Fruit fly (Drosophila melanogaster) whole organism, embryonic: Measurements from ENCODE around the gene Kdsr.

ENCODE experiments used
- CG1024 ChIP-seq: fragments of 200-800 bp; sonication (Bioruptor generic); IDR thresholded peaks from 2 replicates; pipeline ENCODE4 v1.3.6; 2022; ENCODE audit warnings: missing biosample characterization, missing genetic modification characterization
- CG10462 ChIP-seq: fragments of 200-800 bp; sonication (Bioruptor generic); optimal IDR thresholded peaks from 2 replicates; lab custom pipeline; 2016; ENCODE audit warnings: missing biosample characterization, missing genetic modification characterization
- CG12155 ChIP-seq: fragments of 200-800 bp; sonication (Bioruptor generic); optimal IDR thresholded peaks from 3 replicates; lab custom pipeline; 2016; ENCODE audit warnings: missing biosample characterization, missing genetic modification characterization
- CG15073 ChIP-seq: fragments of 200-800 bp; sonication (Bioruptor generic); optimal IDR thresholded peaks from 2 replicates; lab custom pipeline; 2016; ENCODE audit warnings: missing biosample characterization, missing genetic modification characterization
- CG15601 ChIP-seq: fragments of 200-800 bp; sonication (Bioruptor generic); optimal IDR thresholded peaks from 3 replicates; lab custom pipeline; 2019; ENCODE audit warnings: missing biosample characterization, mild to moderate bottlenecking, missing genetic modification characterization, moderate library complexity
- CG17912 ChIP-seq: fragments of 200-800 bp; sonication (Bioruptor generic); optimal IDR thresholded peaks from 2 replicates; lab custom pipeline; 2018; ENCODE audit warnings: missing biosample characterization, mild to moderate bottlenecking, missing genetic modification characterization
- CG2678 ChIP-seq: fragments of 200-800 bp; sonication (Bioruptor generic); optimal IDR thresholded peaks from 3 replicates; lab custom pipeline; 2019; ENCODE audit warnings: missing biosample characterization, mild to moderate bottlenecking, missing genetic modification characterization, moderate library complexity
- CG31441 ChIP-seq: fragments of 200-800 bp; sonication (Bioruptor generic); IDR thresholded peaks from 2 replicates; pipeline ENCODE4 v1.3.6; 2022; ENCODE audit warnings: missing biosample characterization, missing genetic modification characterization
- CG33213 ChIP-seq: fragments of 200-800 bp; sonication (Bioruptor generic); optimal IDR thresholded peaks from 3 replicates; lab custom pipeline; 2016; ENCODE audit warnings: missing biosample characterization, missing genetic modification characterization
- CG34376 ChIP-seq: fragments of 200-800 bp; sonication (Bioruptor generic); optimal IDR thresholded peaks from 2 replicates; lab custom pipeline; 2018; ENCODE audit warnings: missing biosample characterization, mild to moderate bottlenecking, missing genetic modification characterization
- CG4707 ChIP-seq: fragments of 200-800 bp; sonication (Bioruptor generic); optimal IDR thresholded peaks from 2 replicates; lab custom pipeline; 2018; ENCODE audit warnings: missing biosample characterization, mild to moderate bottlenecking, missing genetic modification characterization, moderate library complexity
- CG6683 ChIP-seq: fragments of 200-800 bp; sonication (Bioruptor generic); optimal IDR thresholded peaks from 2 replicates; lab custom pipeline; 2017; ENCODE audit warnings: missing biosample characterization, mild to moderate bottlenecking, missing genetic modification characterization, missing genetic modification reagents
- CG6689 ChIP-seq: fragments of 200-800 bp; sonication (Bioruptor generic); IDR thresholded peaks from 2 replicates; pipeline ENCODE4 v1.3.6; 2022; ENCODE audit warnings: missing biosample characterization, missing genetic modification characterization
- CG8281 ChIP-seq: fragments of 200-800 bp; sonication (Bioruptor generic); optimal IDR thresholded peaks from 2 replicates; lab custom pipeline; 2018; ENCODE audit warnings: missing biosample characterization, mild to moderate bottlenecking, missing genetic modification characterization, moderate library complexity
- CG8765 ChIP-seq: fragments of 200-800 bp; sonication (Bioruptor generic); IDR thresholded peaks from 2 replicates; pipeline ENCODE4 v1.3.6; 2022; ENCODE audit warnings: missing biosample characterization, missing genetic modification characterization
- CG8924 ChIP-seq: fragments of 200-800 bp; optimal IDR thresholded peaks from 3 replicates; lab custom pipeline; 2019; ENCODE audit warnings: missing biosample characterization, mild to moderate bottlenecking, missing genetic modification characterization, moderate library complexity
- CG9876 ChIP-seq: fragments of 200-800 bp; sonication (Bioruptor generic); optimal IDR thresholded peaks from 2 replicates; lab custom pipeline; 2016; ENCODE audit warnings: missing biosample characterization, missing genetic modification characterization
- D19A ChIP-seq: fragments of 200-800 bp; optimal IDR thresholded peaks from 3 replicates; lab custom pipeline; 2019; ENCODE audit warnings: missing biosample characterization, mild to moderate bottlenecking, missing genetic modification characterization, moderate library complexity
- Dad ChIP-seq: fragments of 200-800 bp; sonication (Bioruptor generic); optimal IDR thresholded peaks from 3 replicates; lab custom pipeline; 2016; ENCODE audit warnings: missing biosample characterization, missing genetic modification characterization
- Dref ChIP-seq: fragments of 200-800 bp; sonication (Bioruptor generic); IDR thresholded peaks from 2 replicates; pipeline ENCODE4 v1.3.6; 2022; ENCODE audit warnings: missing biosample characterization, missing genetic modification characterization
- Elba2 ChIP-seq: fragments of 200-800 bp; sonication (Bioruptor generic); optimal IDR thresholded peaks from 3 replicates; lab custom pipeline; 2016; ENCODE audit warnings: missing biosample characterization, missing genetic modification characterization
- GATAe ChIP-seq: fragments of 200-800 bp; sonication (Bioruptor generic); conservative IDR thresholded peaks from 2 replicates; pipeline ENCODE4 v1.3.6; 2022; ENCODE audit warnings: missing biosample characterization, missing genetic modification characterization
- HmgD ChIP-seq: fragments of 200-800 bp; sonication (Bioruptor generic); optimal IDR thresholded peaks from 3 replicates; lab custom pipeline; 2016; ENCODE audit warnings: missing biosample characterization, missing genetic modification characterization
- Hmr ChIP-seq: fragments of 200-800 bp; sonication (Bioruptor generic); optimal IDR thresholded peaks from 3 replicates; lab custom pipeline; 2017; ENCODE audit warnings: mild to moderate bottlenecking, missing biosample characterization, missing genetic modification reagents, missing genetic modification characterization
- Hr3 ChIP-seq: fragments of 200-800 bp; sonication (Bioruptor generic); optimal IDR thresholded peaks from 3 replicates; lab custom pipeline; 2016; ENCODE audit warnings: missing biosample characterization, missing genetic modification characterization
- Mad ChIP-seq: fragments of 200-800 bp; sonication (Bioruptor generic); optimal IDR thresholded peaks from 2 replicates; lab custom pipeline; 2016; ENCODE audit warnings: missing biosample characterization, missing genetic modification characterization
- NfI ChIP-seq: fragments of 200-800 bp; sonication (Bioruptor generic); optimal IDR thresholded peaks from 3 replicates; lab custom pipeline; 2018; ENCODE audit warnings: missing biosample characterization, mild to moderate bottlenecking, missing genetic modification characterization, moderate library complexity
- Opbp ChIP-seq: fragments of 200-800 bp; sonication (Bioruptor generic); IDR thresholded peaks from 3 replicates; pipeline ENCODE4 v1.3.6; 2022; ENCODE audit warnings: missing biosample characterization, missing genetic modification characterization; ENCODE audit not compliant: partially characterized antibody
- Six4 ChIP-seq: fragments of 200-800 bp; sonication (Bioruptor generic); optimal IDR thresholded peaks from 2 replicates; lab custom pipeline; 2016; ENCODE audit warnings: missing biosample characterization, missing genetic modification characterization
- Vsx1 ChIP-seq: fragments of 200-800 bp; sonication (Bioruptor generic); optimal IDR thresholded peaks from 2 replicates; lab custom pipeline; 2017; ENCODE audit warnings: missing biosample characterization, mild to moderate bottlenecking, missing genetic modification characterization, missing genetic modification reagents
- dan ChIP-seq: fragments of 200-800 bp; sonication (Bioruptor generic); IDR thresholded peaks from 2 replicates; pipeline ENCODE4 v1.3.6; 2022; ENCODE audit warnings: missing biosample characterization, missing genetic modification characterization
- dimm ChIP-seq: fragments of 200-800 bp; sonication (Bioruptor generic); IDR thresholded peaks from 2 replicates; pipeline ENCODE4 v1.3.6; 2022; ENCODE audit warnings: missing biosample characterization, missing genetic modification characterization
- exex ChIP-seq: fragments of 200-800 bp; sonication (Bioruptor generic); optimal IDR thresholded peaks from 4 replicates; lab custom pipeline; 2018; ENCODE audit warnings: missing biosample characterization, mild to moderate bottlenecking, missing genetic modification characterization, moderate library complexity
- grau ChIP-seq: fragments of 200-800 bp; optimal IDR thresholded peaks from 3 replicates; lab custom pipeline; 2019; ENCODE audit warnings: missing biosample characterization, mild to moderate bottlenecking, missing genetic modification characterization, moderate library complexity
- grn ChIP-seq: fragments of 200-800 bp; sonication (Bioruptor generic); optimal IDR thresholded peaks from 3 replicates; lab custom pipeline; 2017; ENCODE audit warnings: missing biosample characterization, missing genetic modification characterization
- lbe ChIP-seq: fragments of 200-800 bp; sonication (Bioruptor generic); optimal IDR thresholded peaks from 2 replicates; lab custom pipeline; 2016; ENCODE audit warnings: missing biosample characterization, mild to moderate bottlenecking, missing genetic modification characterization
- mirr ChIP-seq: fragments of 200-800 bp; sonication (Bioruptor generic); optimal IDR thresholded peaks from 3 replicates; lab custom pipeline; 2018; ENCODE audit warnings: missing biosample characterization, mild to moderate bottlenecking, missing genetic modification characterization
- onecut ChIP-seq: fragments of 200-800 bp; sonication (Bioruptor generic); IDR thresholded peaks from 2 replicates; pipeline ENCODE4 v1.3.6; 2022; ENCODE audit warnings: missing biosample characterization, missing genetic modification characterization
- pfk ChIP-seq: fragments of 200-800 bp; sonication (Bioruptor generic); optimal IDR thresholded peaks from 2 replicates; lab custom pipeline; 2018; ENCODE audit warnings: missing biosample characterization, mild to moderate bottlenecking, missing genetic modification characterization, moderate library complexity
- rib ChIP-seq: fragments of 200-800 bp; sonication (Bioruptor generic); IDR thresholded peaks from 2 replicates; pipeline ENCODE4 v1.3.6; 2022; ENCODE audit warnings: missing biosample characterization, missing genetic modification characterization
- scrt ChIP-seq: fragments of 200-800 bp; sonication (Bioruptor generic); optimal IDR thresholded peaks from 2 replicates; lab custom pipeline; 2018; ENCODE audit warnings: missing biosample characterization, mild to moderate bottlenecking, missing genetic modification characterization, moderate library complexity
- sens ChIP-seq: fragments of 200-800 bp; sonication (Bioruptor generic); peaks from one replicate; lab custom pipeline; 2016; ENCODE audit warnings: missing biosample characterization, missing genetic modification characterization
- so ChIP-seq: fragments of 200-800 bp; sonication (Bioruptor generic); IDR thresholded peaks from 3 replicates; pipeline ENCODE4 v1.3.6; 2022; ENCODE audit warnings: missing biosample characterization, missing genetic modification characterization

The Kdsr gene

dm6 chr3R:25260670-25261069 lies 1.6 kb downstream of the Kdsr start:
- TF ChIP-seq CG9876 = no peak
- no peak for TF ChIP-seq CG1024 (GFP tag; lab: Robert Waterston, UW)
- TF ChIP-seq Vsx1 = no peak
- no peak for TF ChIP-seq onecut (GFP tag; lab: Robert Waterston, UW)
- no peak for TF ChIP-seq Dref (GFP tag; lab: Robert Waterston, UW)
- no peak for TF ChIP-seq Hr3 (GFP tag; lab: Kevin White, UChicago)
- peak; percentile 21 for TF ChIP-seq lbe
- TF ChIP-seq D19A (tag; lab: Kevin White, UChicago) = peak; percentile 52
- TF ChIP-seq CG15601 = no peak
- TF ChIP-seq CG15073 (GFP tag; lab: Kevin White, UChicago) = no peak
- TF ChIP-seq pfk (GFP tag; lab: Kevin White, UChicago) = no peak
- TF ChIP-seq sens (GFP tag; lab: Kevin White, UChicago) = peak; percentile 48
- TF ChIP-seq CG8924 (tag; lab: Kevin White, UChicago) = no peak
- no peak for TF ChIP-seq Mad (GFP tag; lab: Kevin White, UChicago)
- TF ChIP-seq CG8765 (GFP tag; lab: Robert Waterston, UW) = no peak
- no peak for TF ChIP-seq HmgD (GFP tag; lab: Kevin White, UChicago)
- TF ChIP-seq CG6689 (GFP tag; lab: Robert Waterston, UW) = no peak
- TF ChIP-seq CG6683 (GFP tag; lab: Kevin White, UChicago) = no peak
- TF ChIP-seq dimm (GFP tag; lab: Robert Waterston, UW) = no peak
- no peak for TF ChIP-seq CG2678 (tag; lab: Kevin White, UChicago)
- no peak for TF ChIP-seq so (GFP tag; lab: Robert Waterston, UW)
- TF ChIP-seq Hmr (GFP tag; lab: Kevin White, UChicago) = no peak
- no peak for TF ChIP-seq CG33213 (GFP tag; lab: Kevin White, UChicago)
- peak; percentile 97 for TF ChIP-seq exex (tag; lab: Kevin White, UChicago)
- no peak for TF ChIP-seq CG31441 (GFP tag; lab: Robert Waterston, UW)
- no peak for TF ChIP-seq Dad (GFP tag; lab: Kevin White, UChicago)
- no peak for TF ChIP-seq CG8281
- no peak for TF ChIP-seq dan (GFP tag; lab: Robert Waterston, UW)
- TF ChIP-seq grau (tag; lab: Kevin White, UChicago) = no peak
- no peak for TF ChIP-seq Elba2
- TF ChIP-seq rib (GFP tag; lab: Robert Waterston, UW) = no peak
- TF ChIP-seq NfI (GFP tag; lab: Kevin White, UChicago) = no peak
- TF ChIP-seq CG17912 = no peak
- peak; percentile 53 for TF ChIP-seq grn (GFP tag; lab: Kevin White, UChicago)
- TF ChIP-seq CG34376 (GFP tag; lab: Kevin White, UChicago) = peak; percentile 47
- TF ChIP-seq CG4707 (GFP tag; lab: Kevin White, UChicago) = no peak
- TF ChIP-seq scrt (GFP tag; lab: Kevin White, UChicago) = no peak
- TF ChIP-seq mirr (GFP tag; lab: Kevin White, UChicago) = peak; percentile 93
- TF ChIP-seq CG12155 (GFP tag; lab: Kevin White, UChicago) = no peak
- peak; percentile 53; the same call in 1 of the 2 replicates for TF ChIP-seq GATAe
- TF ChIP-seq Six4 = no peak
- TF ChIP-seq Opbp (GFP tag; lab: Robert Waterston, UW) = no peak
- TF ChIP-seq CG10462 (GFP tag; lab: Kevin White, UChicago) = no peak
